2 fruit fly cellular contexts compared by ENCODE assay signal in the genomic region with DNA sequence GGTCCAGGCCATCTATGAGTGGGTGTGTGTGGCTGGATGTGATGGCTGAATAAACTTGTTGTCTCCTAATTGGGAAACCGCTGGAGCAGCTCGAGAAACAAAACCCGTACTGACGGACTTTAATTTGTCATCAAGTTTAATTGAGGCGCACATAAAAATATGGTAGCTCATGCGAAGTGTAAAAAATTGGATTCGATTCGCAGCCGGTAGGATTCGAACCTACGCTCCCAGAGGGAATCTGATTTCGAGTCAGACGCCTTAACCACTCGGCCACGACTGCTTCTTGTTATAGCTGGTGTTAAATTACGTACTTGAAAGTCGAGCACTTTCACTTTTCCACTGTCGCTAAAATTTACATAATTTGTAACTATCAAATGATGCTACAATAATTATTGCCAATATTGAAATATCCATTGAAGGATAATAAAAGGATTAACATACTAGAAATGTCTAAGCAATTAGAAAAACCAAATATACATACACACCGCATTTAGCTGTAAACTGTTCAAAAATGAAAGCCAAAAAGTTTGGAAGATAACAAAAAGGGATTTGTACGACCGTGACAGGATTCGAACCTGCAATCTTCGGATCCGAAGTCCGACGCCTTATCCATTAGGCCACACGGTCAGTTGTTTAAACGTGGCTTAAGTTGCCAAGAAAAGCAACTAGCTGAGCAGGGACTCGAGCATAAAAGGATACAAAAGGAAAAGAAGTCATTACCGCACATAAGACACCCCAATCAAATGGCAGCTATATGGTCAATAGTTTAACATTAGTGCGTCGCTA.
A peak's percentile ranks its signal among the peaks of the same experiment; 100 is the strongest.
TF ChIP-seq lines count a peak whose summit lies in the region.

No protein-coding gene starts in this region.

- TF ChIP-seq CTCF in whole organism, embryonic (GFP tag; optimal IDR thresholded peaks at IDR 0.05; lab: Kevin White, UChicago), result no peak

TF ChIP-seq in whole organism, embryonic, 481 proteins besides CTCF, POLR2A, EP300 and RAD21:
- TF ChIP-seq CG11398 (GFP tag; optimal IDR thresholded peaks at IDR 0.05; lab: Kevin White, UChicago) (no peak), Bdp1 (GFP tag; optimal IDR thresholded peaks at IDR 0.05; lab: Kevin White, UChicago) (peak; percentile 93), CG6791 (GFP tag; IDR thresholded peaks at IDR 0.05; lab: Robert Waterston, UW; ENCODE audit: partially characterized antibody) (peak; percentile 69), NFAT (GFP tag; IDR thresholded peaks at IDR 0.05; lab: Robert Waterston, UW) (no peak), CG14441 (GFP tag; IDR thresholded peaks at IDR 0.05; lab: Robert Waterston, UW) (no peak), Scr (GFP tag; IDR thresholded peaks at IDR 0.05; lab: Robert Waterston, UW; ENCODE audit: partially characterized antibody) (peak; percentile 52), Blimp-1 (GFP tag; optimal IDR thresholded peaks at IDR 0.05; lab: Kevin White, UChicago) (peak; percentile 38), pan (optimal IDR thresholded peaks at IDR 0.05; lab: Kevin White, UChicago) (no peak), pan (GFP tag; optimal IDR thresholded peaks at IDR 0.05 in 1 of 2, IDR thresholded peaks at IDR 0.05 in 1 of 2) (no peak), abd-A (tag; optimal IDR thresholded peaks at IDR 0.05; lab: Kevin White, UChicago) (no peak), ken (GFP tag; IDR thresholded peaks at IDR 0.05; lab: Robert Waterston, UW) (no peak), repo (GFP tag; optimal IDR thresholded peaks at IDR 0.05; lab: Kevin White, UChicago) (no peak), sug (tag; optimal IDR thresholded peaks at IDR 0.05; lab: Kevin White, UChicago) (no peak), Opbp (GFP tag; IDR thresholded peaks at IDR 0.05; lab: Robert Waterston, UW; ENCODE audit: partially characterized antibody) (peak; percentile 49; the same call in 2 of the 3 replicates), CG42726 (GFP tag; IDR thresholded peaks at IDR 0.05; lab: Robert Waterston, UW; ENCODE audit: partially characterized antibody) (peak; percentile 60), fd64A (GFP tag; optimal IDR thresholded peaks at IDR 0.05; lab: Kevin White, UChicago) (no peak), Bgb (GFP tag; IDR thresholded peaks at IDR 0.05; lab: Robert Waterston, UW; ENCODE audit: partially characterized antibody) (peak; percentile 39; the same call in 1 of the 2 replicates), CG14860 (GFP tag; IDR thresholded peaks at IDR 0.05; lab: Robert Waterston, UW; ENCODE audit: partially characterized antibody) (0 out of 3 replicates have a peak, but pooled peaks have one; percentile 10), wek (GFP tag; optimal IDR thresholded peaks at IDR 0.05; lab: Kevin White, UChicago) (no peak), Stat92E (GFP tag; optimal IDR thresholded peaks at IDR 0.05; lab: Kevin White, UChicago) (no peak), phol (tag; optimal IDR thresholded peaks at IDR 0.05; lab: Kevin White, UChicago) (no peak), amos (GFP tag; IDR thresholded peaks at IDR 0.05; lab: Robert Waterston, UW; ENCODE audit: partially characterized antibody) (peak; percentile 58; the same call in 1 of the 2 replicates), bbx (GFP tag; IDR thresholded peaks at IDR 0.05; lab: Robert Waterston, UW; ENCODE audit: partially characterized antibody) (peak; percentile 31; the same call in 1 of the 2 replicates), CG16813 (GFP tag; IDR thresholded peaks at IDR 0.05; lab: Robert Waterston, UW; ENCODE audit: partially characterized antibody) (peak; percentile 70), Dll (GFP tag; IDR thresholded peaks at IDR 0.05; lab: Robert Waterston, UW; ENCODE audit: partially characterized antibody) (0 out of 4 replicates have a peak, but pooled peaks have one; percentile 26)

TF ChIP-seq in whole organism, prepupa, 60 proteins besides CTCF, POLR2A, EP300 and RAD21:
- no peak for TF ChIP-seq topi (GFP tag; optimal IDR thresholded peaks at IDR 0.05; lab: Kevin White, UChicago)
- TF ChIP-seq Blimp-1 (GFP tag; optimal IDR thresholded peaks at IDR 0.05; lab: Kevin White, UChicago), result peak; percentile 3
- TF ChIP-seq dsx (GFP tag; optimal IDR thresholded peaks at IDR 0.05; lab: Kevin White, UChicago; ENCODE audit: poor library complexity, severe bottlenecking), result no peak
- TF ChIP-seq vri (GFP tag; optimal IDR thresholded peaks at IDR 0.05; lab: Kevin White, UChicago), result no peak
- TF ChIP-seq Gug (GFP tag; IDR thresholded peaks at IDR 0.05; lab: Robert Waterston, UW), result no peak
- no peak for TF ChIP-seq CG6163 (GFP tag; IDR thresholded peaks at IDR 0.05; lab: Robert Waterston, UW)
TF ChIP-seq in whole organism, prepupa: peak in this region for 1.
